Worm (Caenorhabditis elegans): ENCODE results near the gene M04C3.2.
"Not testable (repeated sequence)": the region's sequence is repeated elsewhere in the genome, so short reads cannot be mapped to it uniquely, and the experiment has no call there.

M04C3.2 gene

ce11 chrV:19459501-19459900 is 10.8 kb upstream of the M04C3.2 start:
- peak; percentile 98 for TF ChIP-seq php-3 (GFP tag; IDR thresholded peaks at IDR 0.05)
- TF ChIP-seq daf-16 (GFP tag; optimal IDR thresholded peaks at IDR 0.05), result not testable (repeated sequence)
- TF ChIP-seq daf-16 (tag; optimal IDR thresholded peaks at IDR 0.05), result peak; percentile 31
- TF ChIP-seq tra-1 (GFP tag; IDR thresholded peaks at IDR 0.05), result peak; percentile 26; the same call in 1 of the 2 replicates

DNA sequence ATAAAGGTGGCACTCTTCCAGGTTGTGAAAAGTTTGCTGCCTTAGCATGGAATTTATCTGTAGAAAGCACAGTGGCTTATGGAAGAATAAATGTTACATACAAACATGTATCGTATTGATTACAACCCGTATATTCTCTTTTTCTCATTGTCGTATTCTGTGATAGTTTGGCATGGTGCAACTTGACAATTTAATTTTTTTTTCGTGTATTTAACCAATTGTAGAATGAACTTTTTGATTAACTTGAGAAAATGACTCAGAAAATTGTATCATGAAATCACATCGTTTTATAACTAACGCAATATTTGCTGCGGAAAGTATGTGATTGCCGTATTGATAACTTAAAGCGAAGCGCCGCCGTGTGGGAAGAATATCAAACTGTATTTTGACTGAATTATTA is 8.4 kb upstream of the M04C3.2 start, which contains the start of gene Y43F8B.24:
Gene Y43F8B.24, plus strand, starts transcription at position 301 of the 400 bp plus-strand sequence.
- TF ChIP-seq daf-19 (GFP tag; conservative IDR thresholded peaks at IDR 0.05), result no peak
- TF ChIP-seq nhr-28 (tag; optimal IDR thresholded peaks at IDR 0.05), result no peak
- peak in 1 of 2 experiments; percentile 7 for TF ChIP-seq unc-62 (GFP tag; optimal IDR thresholded peaks at IDR 0.05 in 1 of 2)
- no peak for TF ChIP-seq unc-62 (tag; optimal IDR thresholded peaks at IDR 0.05)
- no peak for TF ChIP-seq zip-11 (GFP tag; IDR thresholded peaks at IDR 0.05)
- TF ChIP-seq daf-12 (tag; optimal IDR thresholded peaks at IDR 0.05), result no peak
- TF ChIP-seq daf-16 (GFP tag; optimal IDR thresholded peaks at IDR 0.05), result no peak
- TF ChIP-seq daf-16 (tag; optimal IDR thresholded peaks at IDR 0.05), result peak; percentile 17
- no peak for TF ChIP-seq zfp-3 (GFP tag; conservative IDR thresholded peaks at IDR 0.05)
- no peak for TF ChIP-seq nhr-11 (tag; optimal IDR thresholded peaks at IDR 0.05)
- TF ChIP-seq Y75B8A.6 (GFP tag; IDR thresholded peaks at IDR 0.05), result no peak
- no peak for TF ChIP-seq ceh-32 (tag; optimal IDR thresholded peaks at IDR 0.05; ENCODE audit: poor library complexity)
- TF ChIP-seq mdt-29 (GFP tag; IDR thresholded peaks at IDR 0.05), result no peak
- TF ChIP-seq skn-1 (tag; optimal IDR thresholded peaks at IDR 0.05), result no peak
- TF ChIP-seq spr-1 (tag; optimal IDR thresholded peaks at IDR 0.05), result no peak
- TF ChIP-seq nhr-77 (tag; optimal IDR thresholded peaks at IDR 0.05), result no peak
- TF ChIP-seq tag-97 (GFP tag; IDR thresholded peaks at IDR 0.05), result no peak
- TF ChIP-seq ZK337.2 (GFP tag; IDR thresholded peaks at IDR 0.05), result no peak
- TF ChIP-seq nhr-76 (tag; optimal IDR thresholded peaks at IDR 0.05), result no peak

DNA sequence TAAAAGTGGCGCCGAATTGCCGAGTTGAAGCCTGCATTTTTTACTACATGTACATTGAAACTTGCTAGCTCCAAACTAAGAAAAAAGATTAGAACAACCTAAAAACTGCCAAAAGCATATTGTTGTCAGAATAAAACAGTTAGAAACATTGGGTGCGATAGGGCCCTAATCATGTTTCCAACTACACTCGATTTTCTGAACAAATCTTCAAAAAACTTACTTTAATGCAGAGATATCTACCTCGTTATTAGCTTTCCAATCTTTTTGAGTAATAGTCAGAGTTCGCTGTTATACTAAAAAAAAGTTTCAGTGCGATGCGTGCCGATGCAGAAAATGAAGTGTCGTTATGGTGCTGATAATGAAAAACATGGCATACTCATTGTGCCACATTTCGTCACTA is 6.9 kb upstream of the M04C3.2 start, which contains the start of the genes Y43F8B.13 and Y43F8B.14:
Gene Y43F8B.13, plus strand, starts transcription at position 301 of the 400 bp plus-strand sequence.
Gene Y43F8B.14, minus strand, starts transcription at position 322 of the 400 bp plus-strand sequence.
- TF ChIP-seq pqm-1 (tag; optimal IDR thresholded peaks at IDR 0.05), result peak; percentile 56
- TF ChIP-seq daf-16 (GFP tag; optimal IDR thresholded peaks at IDR 0.05), result no peak
- peak; percentile 35 for TF ChIP-seq daf-16 (tag; optimal IDR thresholded peaks at IDR 0.05)
- no peak for TF ChIP-seq daf-12 (tag; optimal IDR thresholded peaks at IDR 0.05)

- TF ChIP-seq saeg-2 (GFP tag; IDR thresholded peaks at IDR 0.05) (no peak), pqm-1 (tag; optimal IDR thresholded peaks at IDR 0.05) (peak; percentile 55), hlh-30 (tag; optimal IDR thresholded peaks at IDR 0.05; ENCODE audit: insufficient read depth) (no peak), daf-16 (GFP tag; optimal IDR thresholded peaks at IDR 0.05) (no peak), daf-16 (tag; optimal IDR thresholded peaks at IDR 0.05) (peak; percentile 35), ces-1 (GFP tag; optimal IDR thresholded peaks at IDR 0.05) (no peak), daf-8 (GFP tag; IDR thresholded peaks at IDR 0.05) (no peak), dve-1 (tag; optimal IDR thresholded peaks at IDR 0.05; ENCODE audit: insufficient read depth) (no peak), nhr-28 (tag; optimal IDR thresholded peaks at IDR 0.05) (peak; percentile 23), dmd-6 (GFP tag; IDR thresholded peaks at IDR 0.05) (peak; percentile 61), nhr-111 (GFP tag; optimal IDR thresholded peaks at IDR 0.05) (no peak), aha-1 (tag) (peak; percentile 48), aly-2 (tag; optimal IDR thresholded peaks at IDR 0.05) (no peak), egl-43 (GFP tag; IDR thresholded peaks at IDR 0.05) (no peak), F10B5.3 (tag; optimal IDR thresholded peaks at IDR 0.05) (no peak), hlh-11 (tag; optimal IDR thresholded peaks at IDR 0.05) (peak; percentile 26), tra-1 (GFP tag; IDR thresholded peaks at IDR 0.05) (no peak), unc-62 (GFP tag; optimal IDR thresholded peaks at IDR 0.05 in 1 of 2) (peak in 1 of 2 experiments; percentile 67), unc-62 (tag; optimal IDR thresholded peaks at IDR 0.05) (no peak)
Observed at ce11 chrV:19449544-19449943, 839 bp upstream of the M04C3.2 start, which contains the start of gene M04C3.5. M04C3.5 (plus strand) TSS chrV:19449733.
